Fruit fly (Drosophila melanogaster): ENCODE data around the gene brk.

The brk gene

DNA sequence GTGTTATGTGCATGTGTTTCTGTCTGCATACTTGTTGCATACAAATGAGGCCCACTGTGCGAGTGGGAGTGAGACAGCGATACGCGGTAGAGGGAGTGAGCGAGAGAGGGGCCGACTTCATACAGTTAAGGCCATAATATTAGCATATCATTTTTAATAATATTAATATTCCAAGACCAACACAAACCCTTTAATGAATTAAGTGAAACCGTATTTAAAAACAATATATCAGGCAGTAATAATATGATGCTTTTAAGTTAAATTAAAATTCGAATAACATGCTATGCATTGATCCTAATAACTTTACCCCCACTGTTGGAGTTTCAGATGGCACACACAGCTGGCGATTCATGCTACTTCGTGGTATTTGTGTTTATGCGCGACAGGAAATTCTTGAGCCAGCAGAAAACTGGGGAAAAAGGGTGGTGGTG, 17.1 kb downstream of the brk start (continued):
- TF ChIP-seq Oli (tag; optimal IDR thresholded peaks at IDR 0.05) (peak; percentile 98), Oaz (GFP tag; IDR thresholded peaks at IDR 0.05) (peak; percentile 85), jigr1 (GFP tag; IDR thresholded peaks at IDR 0.05) (peak; percentile 83; the same call in 2 of the 3 replicates), CG2129 (GFP tag; IDR thresholded peaks at IDR 0.05; ENCODE audit: partially characterized antibody) (no peak), CG6254 (GFP tag; optimal IDR thresholded peaks at IDR 0.05) (peak; percentile 96), klu (GFP tag; IDR thresholded peaks at IDR 0.05) (peak; percentile 87), pum (GFP tag; optimal IDR thresholded peaks at IDR 0.05) (peak; percentile 76), ham (GFP tag; IDR thresholded peaks at IDR 0.05) (peak; percentile 59; the same call in 1 of the 2 replicates), zen (tag; optimal IDR thresholded peaks at IDR 0.05) (peak; percentile 97), Atf6 (GFP tag; IDR thresholded peaks at IDR 0.05) (peak; percentile 95), fd64A (GFP tag; optimal IDR thresholded peaks at IDR 0.05) (peak; percentile 93), org-1 (GFP tag; optimal IDR thresholded peaks at IDR 0.05) (peak; percentile 94), sc (optimal IDR thresholded peaks at IDR 0.05) (no peak), sc (GFP tag; optimal IDR thresholded peaks at IDR 0.05) (peak; percentile 95), croc (GFP tag; conservative IDR thresholded peaks at IDR 0.05) (peak; percentile 95), da (GFP tag; optimal IDR thresholded peaks at IDR 0.05) (peak; percentile 81), CG12769 (tag; optimal IDR thresholded peaks at IDR 0.05) (peak; percentile 95), z (GFP tag; IDR thresholded peaks at IDR 0.05) (peak; percentile 68; the same call in 2 of the 3 replicates), slbo (GFP tag; IDR thresholded peaks at IDR 0.05) (peak; percentile 93), CG14014 (GFP tag; IDR thresholded peaks at IDR 0.05) (peak; percentile 92), Sin3A (optimal IDR thresholded peaks at IDR 0.05) (no peak), CG4360 (GFP tag; IDR thresholded peaks at IDR 0.05) (peak; percentile 73), Stat92E (GFP tag; optimal IDR thresholded peaks at IDR 0.05) (peak in 1 of 3 experiments; percentile 97), Dfd (GFP tag; optimal IDR thresholded peaks at IDR 0.05) (no peak), ttk (GFP tag; IDR thresholded peaks at IDR 0.05) (peak; percentile 94), NfI (GFP tag; optimal IDR thresholded peaks at IDR 0.05) (peak; percentile 91), gt (GFP tag; IDR thresholded peaks at IDR 0.05) (peak; percentile 79), sr (GFP tag; IDR thresholded peaks at IDR 0.05) (peak; percentile 80; the same call in 2 of the 3 replicates), p53 (GFP tag; optimal IDR thresholded peaks at IDR 0.05) (peak; percentile 33), chif (GFP tag; optimal IDR thresholded peaks at IDR 0.05) (peak; percentile 78 to 92), MBD-R2 (GFP tag; IDR thresholded peaks at IDR 0.05) (peak; percentile 83), CG7786 (GFP tag; optimal IDR thresholded peaks at IDR 0.05) (peak; percentile 68), disco-r (GFP tag; optimal IDR thresholded peaks at IDR 0.05) (peak; percentile 70), lbe (GFP tag; optimal IDR thresholded peaks at IDR 0.05) (peak; percentile 91), CG12391 (tag; optimal IDR thresholded peaks at IDR 0.05) (peak; percentile 98), hth (optimal IDR thresholded peaks at IDR 0.05) (no peak), H15 (GFP tag; IDR thresholded peaks at IDR 0.05) (peak; percentile 93), CG4328 (GFP tag; optimal IDR thresholded peaks at IDR 0.05) (peak; percentile 91), CG7271 (tag; optimal IDR thresholded peaks at IDR 0.05) (peak; percentile 94), CG32772 (GFP tag; IDR thresholded peaks at IDR 0.05) (peak; percentile 94), CG3995 (GFP tag; optimal IDR thresholded peaks at IDR 0.05) (peak; percentile 62), Antp (GFP tag; optimal IDR thresholded peaks at IDR 0.05) (peak; percentile 28), ase (GFP tag; IDR thresholded peaks at IDR 0.05) (peak; percentile 95), Hmr (GFP tag; optimal IDR thresholded peaks at IDR 0.05) (peak; percentile 95), vnd (GFP tag; IDR thresholded peaks at IDR 0.05; ENCODE audit: partially characterized antibody) (no peak), Blimp-1 (GFP tag; optimal IDR thresholded peaks at IDR 0.05) (peak; percentile 97), bowl (GFP tag; IDR thresholded peaks at IDR 0.05) (peak; percentile 93), Lpt (GFP tag; optimal IDR thresholded peaks at IDR 0.05) (no peak), BEAF-32 (GFP tag; optimal IDR thresholded peaks at IDR 0.05) (no peak), CoRest (tag; optimal IDR thresholded peaks at IDR 0.05) (peak; percentile 97), CG13424 (tag; optimal IDR thresholded peaks at IDR 0.05) (peak; percentile 97), stwl (tag; optimal IDR thresholded peaks at IDR 0.05) (peak; percentile 77)
